Fruit fly (Drosophila melanogaster): ENCODE results near the gene Diap1.

Gene Diap1

DNA sequence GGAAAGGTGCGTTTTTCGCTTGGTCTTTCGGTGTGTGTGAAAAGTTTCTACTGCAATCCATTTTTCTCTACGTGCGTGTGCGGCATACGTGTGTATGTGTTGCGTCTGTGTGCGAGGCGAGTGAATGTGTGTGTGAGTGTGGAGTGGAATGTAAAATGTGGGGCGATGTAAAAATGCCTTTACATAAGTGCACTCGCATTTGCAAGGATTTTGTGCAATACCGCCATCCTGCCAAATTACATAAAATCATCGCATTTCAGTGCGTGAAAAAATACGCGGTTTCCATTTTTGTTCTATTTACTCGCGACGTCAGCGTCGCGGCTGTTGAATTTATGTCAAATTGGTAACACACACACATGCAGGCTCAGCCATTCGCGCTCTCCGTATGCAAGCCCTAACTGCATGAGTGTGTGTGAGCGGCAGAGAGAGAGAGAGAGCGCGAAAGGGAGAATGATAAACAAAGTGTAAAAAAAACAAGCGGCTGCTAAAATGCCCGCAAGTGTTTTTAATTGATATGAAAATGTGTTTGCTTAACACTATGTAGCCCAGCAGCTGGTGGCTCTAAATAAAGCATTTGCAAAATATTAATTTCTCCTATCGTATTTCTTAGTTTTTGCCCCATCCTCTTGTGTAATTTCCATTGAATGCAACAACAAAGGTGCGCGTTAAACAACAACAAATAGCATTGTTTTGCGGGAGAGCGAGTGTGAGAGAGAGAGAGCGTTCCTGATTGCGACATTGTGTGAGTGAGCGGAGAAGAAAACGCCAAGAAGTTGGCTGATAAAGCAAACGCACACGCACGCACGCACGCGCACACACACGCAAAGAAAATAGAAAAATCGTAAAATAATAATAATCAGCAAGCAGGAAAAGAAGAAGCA, 1.6 kb upstream of the Diap1 start (continued):
- TF ChIP-seq lbe (GFP tag; optimal IDR thresholded peaks at IDR 0.05) (peak; percentile 51), Xrp1 (GFP tag; IDR thresholded peaks at IDR 0.05) (no peak), mam (GFP tag; optimal IDR thresholded peaks at IDR 0.05) (no peak), CG2875 (GFP tag; optimal IDR thresholded peaks at IDR 0.05) (no peak), CG42726 (GFP tag; IDR thresholded peaks at IDR 0.05; ENCODE audit: partially characterized antibody) (no peak), CG3065 (GFP tag; optimal IDR thresholded peaks at IDR 0.05) (no peak), corto (GFP tag; optimal IDR thresholded peaks at IDR 0.05) (peak; percentile 26), CG9215 (GFP tag; IDR thresholded peaks at IDR 0.05) (no peak), Poxn (GFP tag; IDR thresholded peaks at IDR 0.05) (no peak), kay (GFP tag; optimal IDR thresholded peaks at IDR 0.05) (no peak), CG17186 (GFP tag; optimal IDR thresholded peaks at IDR 0.05) (no peak), scrt (GFP tag; optimal IDR thresholded peaks at IDR 0.05) (peak; percentile 2), CG13775 (GFP tag; optimal IDR thresholded peaks at IDR 0.05) (no peak), Vsx1 (GFP tag; optimal IDR thresholded peaks at IDR 0.05) (peak; percentile 26), GATAe (GFP tag; conservative IDR thresholded peaks at IDR 0.05) (peak; percentile 17; the same call in 1 of the 2 replicates), ato (GFP tag; IDR thresholded peaks at IDR 0.05; ENCODE audit: partially characterized antibody) (no peak), CTCF (GFP tag; optimal IDR thresholded peaks at IDR 0.05) (no peak), CG17385 (GFP tag; optimal IDR thresholded peaks at IDR 0.05) (peak; percentile 87), CG15073 (GFP tag; optimal IDR thresholded peaks at IDR 0.05) (no peak), CG9437 (GFP tag; optimal IDR thresholded peaks at IDR 0.05) (no peak), bab2 (GFP tag; optimal IDR thresholded peaks at IDR 0.05) (no peak), phol (tag; optimal IDR thresholded peaks at IDR 0.05) (no peak), CG1792 (GFP tag; optimal IDR thresholded peaks at IDR 0.05) (no peak), E2f2 (GFP tag; IDR thresholded peaks at IDR 0.05) (no peak), tap (tag; optimal IDR thresholded peaks at IDR 0.05) (no peak), bcd (GFP tag; optimal IDR thresholded peaks at IDR 0.05) (no peak), CG15479 (GFP tag; optimal IDR thresholded peaks at IDR 0.05) (peak; percentile 95), CG2712 (tag; optimal IDR thresholded peaks at IDR 0.05) (no peak), CG8089 (GFP tag; optimal IDR thresholded peaks at IDR 0.05) (no peak), NC2β (GFP tag; optimal IDR thresholded peaks at IDR 0.05) (no peak), Fer1 (GFP tag; optimal IDR thresholded peaks at IDR 0.05) (peak; percentile 1), p53 (GFP tag; optimal IDR thresholded peaks at IDR 0.05) (no peak), Oaz (GFP tag; IDR thresholded peaks at IDR 0.05) (no peak), CG3281 (GFP tag; optimal IDR thresholded peaks at IDR 0.05) (no peak), CG13296 (GFP tag; optimal IDR thresholded peaks at IDR 0.05) (no peak), cato (GFP tag; optimal IDR thresholded peaks at IDR 0.05; ENCODE audit: borderline replicate concordance) (no peak), HHEX (GFP tag; optimal IDR thresholded peaks at IDR 0.05) (no peak), fd102C (GFP tag; optimal IDR thresholded peaks at IDR 0.05) (no peak), CG12744 (GFP tag; optimal IDR thresholded peaks at IDR 0.05) (no peak), CG6854 (GFP tag; optimal IDR thresholded peaks at IDR 0.05) (peak; percentile 28), CG1603 (tag; optimal IDR thresholded peaks at IDR 0.05) (no peak), B-H1 (GFP tag; IDR thresholded peaks at IDR 0.05) (no peak), gsb-n (tag; optimal IDR thresholded peaks at IDR 0.05) (no peak), crol (GFP tag; IDR thresholded peaks at IDR 0.05) (no peak), yki (optimal IDR thresholded peaks at IDR 0.05) (peak; percentile 84), sens-2 (GFP tag; IDR thresholded peaks at IDR 0.05) (no peak), da (GFP tag; optimal IDR thresholded peaks at IDR 0.05) (no peak), luna (GFP tag; optimal IDR thresholded peaks at IDR 0.05) (no peak), bsh (GFP tag; optimal IDR thresholded peaks at IDR 0.05) (peak in 1 of 2 experiments; percentile 18), CG4820 (GFP tag; optimal IDR thresholded peaks at IDR 0.05) (no peak)
